Worm (Caenorhabditis elegans): ENCODE measurements around the gene F36H5.17.
A peak's percentile ranks its signal among the peaks of the same experiment; 100 is the strongest.

Gene F36H5.17

ce11 chrII:1731932-1732331, 24.0 kb downstream of the F36H5.17 start, which contains the start of gene ceh-82:
Gene ceh-82 (plus strand): TSS chrII:1732232.
- TF ChIP-seq C34F6.9 (tag; optimal IDR thresholded peaks at IDR 0.05) (no peak), ama-1 (optimal IDR thresholded peaks at IDR 0.05) (no peak), aly-2 (tag; optimal IDR thresholded peaks at IDR 0.05) (no peak), mdl-1 (tag; optimal IDR thresholded peaks at IDR 0.05) (no peak), R02D3.7 (tag; optimal IDR thresholded peaks at IDR 0.05) (no peak), ztf-4 (tag; optimal IDR thresholded peaks at IDR 0.05) (no peak), nhr-25 (tag; optimal IDR thresholded peaks at IDR 0.05) (no peak), unc-62 (GFP tag; optimal IDR thresholded peaks at IDR 0.05) (no peak), fos-1 (tag; optimal IDR thresholded peaks at IDR 0.05) (no peak), ceh-16 (tag; optimal IDR thresholded peaks at IDR 0.05) (no peak), nhr-6 (tag; optimal IDR thresholded peaks at IDR 0.05) (no peak)

ce11 chrII:1730103-1730502, 25.9 kb downstream of the F36H5.17 start, which contains the start of gene ceh-81:
Gene ceh-81 (plus strand): TSS chrII:1730403.
- no peak for TF ChIP-seq fos-1 (tag; optimal IDR thresholded peaks at IDR 0.05)
- TF ChIP-seq nhr-77 (tag; optimal IDR thresholded peaks at IDR 0.05) = no peak

- TF ChIP-seq crh-2 (tag; optimal IDR thresholded peaks at IDR 0.05) (peak; percentile 41), egl-27 (tag; optimal IDR thresholded peaks at IDR 0.05) (no peak), fos-1 (tag; optimal IDR thresholded peaks at IDR 0.05) (peak; percentile 87), zag-1 (tag; optimal IDR thresholded peaks at IDR 0.05) (no peak)
Observed at ce11 chrII:1728253-1728652, 27.7 kb downstream of the F36H5.17 start, which contains the start of gene btb-9. Gene btb-9 (plus strand): TSS chrII:1728506.

- TF ChIP-seq C34F6.9 (tag; optimal IDR thresholded peaks at IDR 0.05) (no peak), ztf-1 (GFP tag; conservative IDR thresholded peaks at IDR 0.05) (no peak), Y55F3AM.14 (GFP tag; optimal IDR thresholded peaks at IDR 0.05) (no peak), sem-4 (tag; optimal IDR thresholded peaks at IDR 0.05) (no peak), nhr-77 (tag; optimal IDR thresholded peaks at IDR 0.05) (no peak)
Observed at ce11 chrII:1725735-1726134, 30.2 kb downstream of the F36H5.17 start, which contains the start of gene F45C12.17. Gene F45C12.17 (plus strand): TSS chrII:1726111.

- TF ChIP-seq sma-9 (GFP tag; optimal IDR thresholded peaks at IDR 0.05) (no peak), sma-9 (tag; optimal IDR thresholded peaks at IDR 0.05) (no peak), ama-1 (optimal IDR thresholded peaks at IDR 0.05) (no peak), ceh-16 (tag; optimal IDR thresholded peaks at IDR 0.05) (no peak), R02D3.7 (tag; optimal IDR thresholded peaks at IDR 0.05) (no peak), elt-3 (tag; optimal IDR thresholded peaks at IDR 0.05) (no peak), skn-1 (tag; optimal IDR thresholded peaks at IDR 0.05) (no peak), elt-1 (tag; optimal IDR thresholded peaks at IDR 0.05) (no peak), C34F6.9 (tag; optimal IDR thresholded peaks at IDR 0.05) (no peak), unc-62 (GFP tag; optimal IDR thresholded peaks at IDR 0.05) (no peak), fos-1 (tag; optimal IDR thresholded peaks at IDR 0.05) (no peak), unc-39 (tag; optimal IDR thresholded peaks at IDR 0.05) (no peak), gmeb-1 (tag; optimal IDR thresholded peaks at IDR 0.05) (no peak), snpc-4 (tag; optimal IDR thresholded peaks at IDR 0.05) (no peak), mab-5 (tag; optimal IDR thresholded peaks at IDR 0.05) (no peak), nhr-129 (tag; optimal IDR thresholded peaks at IDR 0.05) (no peak), ztf-11 (tag; optimal IDR thresholded peaks at IDR 0.05) (no peak), alr-1 (tag; optimal IDR thresholded peaks at IDR 0.05) (no peak)
Observed at ce11 chrII:1724314-1724713, 31.7 kb downstream of the F36H5.17 start, which contains the start of gene fbxb-11. Gene fbxb-11 (plus strand): TSS chrII:1724614.

ce11 chrII:1722394-1722793, 33.6 kb downstream of the F36H5.17 start, which contains the start of the genes fbxb-5 and btb-8:
Gene fbxb-5 (minus strand): TSS chrII:1722494.
Gene btb-8 (plus strand): TSS chrII:1722770.
- TF ChIP-seq ztf-11 (tag; optimal IDR thresholded peaks at IDR 0.05) = no peak
- no peak for TF ChIP-seq nhr-10 (tag; optimal IDR thresholded peaks at IDR 0.05)
- TF ChIP-seq blmp-1 (tag; optimal IDR thresholded peaks at IDR 0.05; ENCODE audit: insufficient read depth) = no peak
- no peak for TF ChIP-seq mab-5 (tag; optimal IDR thresholded peaks at IDR 0.05)

- TF ChIP-seq nhr-25 (tag; optimal IDR thresholded peaks at IDR 0.05) = no peak
- no peak for TF ChIP-seq ceh-16 (tag; optimal IDR thresholded peaks at IDR 0.05)
- no peak for TF ChIP-seq ztf-4 (tag; optimal IDR thresholded peaks at IDR 0.05)
- TF ChIP-seq nhr-237 (tag; optimal IDR thresholded peaks at IDR 0.05) = no peak
- TF ChIP-seq skn-1 (tag; optimal IDR thresholded peaks at IDR 0.05) = no peak
- no peak for TF ChIP-seq nhr-10 (tag; optimal IDR thresholded peaks at IDR 0.05)
- TF ChIP-seq nhr-11 (tag; optimal IDR thresholded peaks at IDR 0.05) = no peak
- TF ChIP-seq aly-2 (tag; optimal IDR thresholded peaks at IDR 0.05) = no peak
- TF ChIP-seq nhr-21 (tag; optimal IDR thresholded peaks at IDR 0.05) = no peak
- no peak for TF ChIP-seq C34F6.9 (tag; optimal IDR thresholded peaks at IDR 0.05)
- TF ChIP-seq nhr-6 (tag; optimal IDR thresholded peaks at IDR 0.05) = no peak
Observed at ce11 chrII:1719153-1719552, 36.8 kb downstream of the F36H5.17 start, which contains the start of gene fbxb-48. Gene fbxb-48 (minus strand): TSS chrII:1719253.
